Worm (Caenorhabditis elegans) whole organism, L1 larva: ENCODE results near the gene gldi-11.

Source experiments
- alr-1 ChIP-seq: fragments of 200-800 bp; sonication (Bioruptor generic); optimal IDR thresholded peaks from 2 replicates; lab custom pipeline; 2018; ENCODE audit warnings: borderline replicate concordance, mild to moderate bottlenecking, missing genetic modification characterization, missing compliant biosample characterization
- aly-2 ChIP-seq: fragments of 150-350 bp; optimal IDR thresholded peaks from 2 replicates; lab custom pipeline; 2014; ENCODE audit warnings: missing biosample characterization, missing genetic modification characterization
- blmp-1 ChIP-seq: fragments of 150-350 bp; optimal IDR thresholded peaks from 2 replicates; lab custom pipeline; 2014; ENCODE audit warnings: missing biosample characterization, missing genetic modification characterization
- ceh-88 ChIP-seq: fragments of 200-800 bp; sonication (Bioruptor generic); IDR thresholded peaks from 2 replicates; pipeline ENCODE4 v1.3.6; 2022; ENCODE audit warnings: missing genetic modification characterization, missing compliant biosample characterization
- ceh-90 ChIP-seq: sonication (generic microtip); optimal IDR thresholded peaks from 2 replicates; lab custom pipeline; 2016; ENCODE audit warnings: missing genetic modification characterization, missing compliant biosample characterization
- ces-1 ChIP-seq: fragments of 150-350 bp; optimal IDR thresholded peaks from 2 replicates; lab custom pipeline; 2014; ENCODE audit warnings: missing biosample characterization, missing genetic modification reagents, missing genetic modification characterization
- dpl-1 ChIP-seq, 3 experiments: fragments of 150-350 bp in 2 of 3; sonication (generic microtip) in 1 of 3; optimal IDR thresholded peaks; 2 replicates each; lab custom pipeline; 2014 to 2017; ENCODE audit warnings: missing biosample characterization in 3 of 3, missing genetic modification characterization in 3 of 3, missing genetic modification reagents in 3 of 3
- efl-1 ChIP-seq, 4 experiments: fragments of 150-350 bp; optimal IDR thresholded peaks in 3 of 4; peaks in 1 of 4; 1 replicate in 1 of 4; 2 replicates in 3 of 4; lab custom pipeline; 2014; ENCODE audit warnings: missing biosample characterization in 2 of 4, missing genetic modification characterization in 2 of 4, missing genetic modification reagents in 2 of 4
- elt-2 ChIP-seq: sonication (generic microtip); optimal IDR thresholded peaks from 2 replicates; lab custom pipeline; 2016; ENCODE audit warnings: missing genetic modification characterization, mild to moderate bottlenecking, inconsistent platforms, missing compliant biosample characterization, missing genetic modification reagents
- grh-1 ChIP-seq: fragments of 200-800 bp; sonication (Bioruptor generic); IDR thresholded peaks from 2 replicates; pipeline ENCODE4 v1.3.6; 2022; ENCODE audit warnings: missing genetic modification reagents, missing genetic modification characterization, missing compliant biosample characterization
- hlh-17 ChIP-seq: fragments of 200-800 bp; sonication (Bioruptor generic); optimal IDR thresholded peaks from 2 replicates; lab custom pipeline; 2018; ENCODE audit warnings: missing genetic modification characterization, mild to moderate bottlenecking, missing compliant biosample characterization, moderate library complexity, borderline replicate concordance
- hlh-4 ChIP-seq: sonication (generic microtip); optimal IDR thresholded peaks from 2 replicates; lab custom pipeline; 2016; ENCODE audit warnings: mild to moderate bottlenecking, missing genetic modification characterization, missing compliant biosample characterization
- lin-14 ChIP-seq: fragments of 200-800 bp; sonication (Bioruptor generic); optimal IDR thresholded peaks from 2 replicates; lab custom pipeline; 2018; ENCODE audit warnings: mild to moderate bottlenecking, missing genetic modification characterization, moderate library complexity, missing compliant biosample characterization
- lin-35 ChIP-seq, 2 experiments: fragments of 150-350 bp; optimal IDR thresholded peaks; 2 replicates each; lab custom pipeline; 2014; ENCODE audit warnings: missing biosample characterization in 2 of 2, missing genetic modification characterization in 2 of 2, missing genetic modification reagents in 2 of 2
- lin-39 ChIP-seq: fragments of 150-350 bp; optimal IDR thresholded peaks from 2 replicates; lab custom pipeline; 2014; ENCODE audit warnings: missing biosample characterization, missing genetic modification reagents, missing genetic modification characterization
- lir-3 ChIP-seq: sonication (generic microtip); optimal IDR thresholded peaks from 2 replicates; lab custom pipeline; 2016; ENCODE audit warnings: mild to moderate bottlenecking, missing genetic modification characterization, moderate library complexity, missing compliant biosample characterization; ENCODE audit not compliant: poor library complexity
- mab-9 ChIP-seq: fragments of 200-800 bp; sonication (Bioruptor generic); IDR thresholded peaks from 2 replicates; pipeline ENCODE4 v1.3.6; 2022; ENCODE audit warnings: missing genetic modification reagents, missing genetic modification characterization, missing compliant biosample characterization
- mef-2 ChIP-seq: fragments of 150-350 bp; optimal IDR thresholded peaks from 2 replicates; lab custom pipeline; 2014; ENCODE audit warnings: missing biosample characterization, missing genetic modification characterization
- mep-1 ChIP-seq: fragments of 150-350 bp; optimal IDR thresholded peaks from 2 replicates; lab custom pipeline; 2014; ENCODE audit warnings: missing biosample characterization, missing genetic modification characterization
- nhr-11 ChIP-seq: fragments of 150-350 bp; optimal IDR thresholded peaks from 2 replicates; lab custom pipeline; 2014; ENCODE audit warnings: missing biosample characterization, missing genetic modification characterization
- nhr-12 ChIP-seq: sonication (generic microtip); optimal IDR thresholded peaks from 2 replicates; lab custom pipeline; 2017; ENCODE audit warnings: missing biosample characterization, missing genetic modification characterization
- nhr-237 ChIP-seq: fragments of 150-350 bp; optimal IDR thresholded peaks from 2 replicates; lab custom pipeline; 2014; ENCODE audit warnings: missing biosample characterization, missing genetic modification characterization
- nhr-28 ChIP-seq: fragments of 150-350 bp; optimal IDR thresholded peaks from 2 replicates; lab custom pipeline; 2014; ENCODE audit warnings: missing biosample characterization, missing genetic modification characterization
- nhr-84 ChIP-seq: sonication (generic microtip); optimal IDR thresholded peaks from 2 replicates; lab custom pipeline; 2017; ENCODE audit warnings: missing biosample characterization, missing genetic modification characterization
- pag-3 ChIP-seq: sonication (generic microtip); optimal IDR thresholded peaks from 2 replicates; lab custom pipeline; 2017; ENCODE audit warnings: missing genetic modification characterization, mild to moderate bottlenecking, missing compliant biosample characterization, antibody characterized with exemption, borderline replicate concordance; ENCODE audit not compliant: insufficient read depth
- pqm-1 ChIP-seq: sonication (generic microtip); optimal IDR thresholded peaks from 3 replicates; lab custom pipeline; 2017; ENCODE audit warnings: missing biosample characterization, missing genetic modification characterization
- skn-1 ChIP-seq: fragments of 150-350 bp; optimal IDR thresholded peaks from 2 replicates; lab custom pipeline; 2014; ENCODE audit warnings: missing biosample characterization, missing genetic modification characterization
- snu-23 ChIP-seq: sonication (generic microtip); optimal IDR thresholded peaks from 2 replicates; lab custom pipeline; 2016; ENCODE audit warnings: missing genetic modification characterization, missing compliant biosample characterization
- sox-4 ChIP-seq: sonication (generic microtip); optimal IDR thresholded peaks from 2 replicates; lab custom pipeline; 2016; ENCODE audit warnings: missing genetic modification characterization, missing compliant biosample characterization
- sptf-1 ChIP-seq: fragments of 150-350 bp; optimal IDR thresholded peaks from 2 replicates; lab custom pipeline; 2014; ENCODE audit warnings: missing biosample characterization, missing genetic modification characterization
- sup-37 ChIP-seq: fragments of 200-800 bp; sonication (Bioruptor generic); optimal IDR thresholded peaks from 2 replicates; lab custom pipeline; 2018; ENCODE audit warnings: mild to moderate bottlenecking, missing genetic modification characterization, missing compliant biosample characterization
- unc-86 ChIP-seq: sonication (generic microtip); optimal IDR thresholded peaks from 2 replicates; lab custom pipeline; 2016; ENCODE audit warnings: missing genetic modification characterization, missing compliant biosample characterization
- unc-98 ChIP-seq: fragments of 200-800 bp; sonication (Bioruptor generic); IDR thresholded peaks from 2 replicates; pipeline ENCODE4 v1.3.6; 2022; ENCODE audit warnings: missing genetic modification characterization, missing compliant biosample characterization
- zip-4 ChIP-seq: fragments of 200-800 bp; sonication (Bioruptor generic); optimal IDR thresholded peaks from 2 replicates; lab custom pipeline; 2018; ENCODE audit warnings: mild to moderate bottlenecking, missing genetic modification characterization, moderate library complexity, missing compliant biosample characterization
- ztf-4 ChIP-seq: fragments of 150-350 bp; optimal IDR thresholded peaks from 2 replicates; lab custom pipeline; 2014; ENCODE audit warnings: missing biosample characterization, missing genetic modification characterization

gldi-11 gene

ce11 chrII:4974448-4974951 is 28.9 kb upstream of the gldi-11 start:
- TF ChIP-seq pag-3, result no peak
- no peak for TF ChIP-seq sptf-1
- no peak for TF ChIP-seq hlh-17 (GFP tag; lab: Kevin White, UChicago)
- no peak for TF ChIP-seq nhr-84 (tag; lab: Kevin White, UChicago)

ce11 chrII:4968863-4969262 is 23.3 kb upstream of the gldi-11 start, which contains the start of gene shc-2:
Gene shc-2, plus strand, starts transcription at chrII:4969163.
- TF ChIP-seq mef-2 (tag; lab: Kevin White, UChicago) (no peak), lin-35 (GFP tag; optimal IDR thresholded peaks at IDR 0.05; lab: Kevin White, UChicago) (no peak), skn-1 (no peak), nhr-28 (tag; lab: Kevin White, UChicago) (no peak), grh-1 (GFP tag; lab: Robert Waterston, UW) (no peak), nhr-12 (no peak), hlh-17 (GFP tag; lab: Kevin White, UChicago) (no peak), nhr-237 (tag; lab: Kevin White, UChicago) (no peak), lir-3 (no peak), ceh-88 (GFP tag; lab: Robert Waterston, UW) (no peak), aly-2 (no peak), dpl-1 (GFP tag; optimal IDR thresholded peaks at IDR 0.05; lab: Kevin White, UChicago) (no peak), ceh-90 (tag; lab: Kevin White, UChicago) (no peak)

ce11 chrII:4967636-4968035 is 22.0 kb upstream of the gldi-11 start:
- TF ChIP-seq unc-86 (tag; lab: Kevin White, UChicago) (no peak), elt-2 (tag; lab: Kevin White, UChicago) (peak; percentile 84), efl-1 (optimal IDR thresholded peaks at IDR 0.05; lab: Kevin White, UChicago) (no peak), efl-1 (GFP tag; optimal IDR thresholded peaks at IDR 0.05 in 1 of 2; lab: Kevin White, UChicago) (no peak), aly-2 (no peak), nhr-11 (no peak), zip-4 (GFP tag; lab: Kevin White, UChicago) (no peak), mab-9 (GFP tag; lab: Robert Waterston, UW) (no peak), nhr-12 (no peak), ceh-88 (GFP tag; lab: Robert Waterston, UW) (no peak)

- TF ChIP-seq ces-1 (GFP tag; lab: Kevin White, UChicago), result no peak
- TF ChIP-seq alr-1 (tag; lab: Kevin White, UChicago), result no peak
- TF ChIP-seq blmp-1, result no peak
- no peak for TF ChIP-seq mep-1 (tag; lab: Kevin White, UChicago)
- peak; percentile 30 for TF ChIP-seq lin-14 (GFP tag; lab: Kevin White, UChicago)
- no peak for TF ChIP-seq lin-39 (tag; lab: Kevin White, UChicago)
- no peak for TF ChIP-seq ceh-90 (tag; lab: Kevin White, UChicago)
- peak; percentile 97 for TF ChIP-seq elt-2 (tag; lab: Kevin White, UChicago)
- TF ChIP-seq sox-4 (tag; lab: Kevin White, UChicago), result no peak
- TF ChIP-seq sup-37 (GFP tag; lab: Kevin White, UChicago), result no peak
- no peak for TF ChIP-seq mef-2 (tag; lab: Kevin White, UChicago)
- no peak for TF ChIP-seq lin-35 (GFP tag; optimal IDR thresholded peaks at IDR 0.05; lab: Kevin White, UChicago)
- TF ChIP-seq pqm-1 (tag; lab: Kevin White, UChicago), result peak; percentile 0
- TF ChIP-seq snu-23 (GFP tag; lab: Kevin White, UChicago), result no peak
- TF ChIP-seq ztf-4 (tag; lab: Kevin White, UChicago), result no peak
- no peak for TF ChIP-seq hlh-4 (tag; lab: Kevin White, UChicago)
- TF ChIP-seq unc-98 (GFP tag; lab: Robert Waterston, UW), result no peak
Measured at ce11 chrII:4966576-4966975, 21.0 kb upstream of the gldi-11 start.
